Worm (Caenorhabditis elegans): ENCODE measurements around the gene spp-1.

Gene spp-1

DNA sequence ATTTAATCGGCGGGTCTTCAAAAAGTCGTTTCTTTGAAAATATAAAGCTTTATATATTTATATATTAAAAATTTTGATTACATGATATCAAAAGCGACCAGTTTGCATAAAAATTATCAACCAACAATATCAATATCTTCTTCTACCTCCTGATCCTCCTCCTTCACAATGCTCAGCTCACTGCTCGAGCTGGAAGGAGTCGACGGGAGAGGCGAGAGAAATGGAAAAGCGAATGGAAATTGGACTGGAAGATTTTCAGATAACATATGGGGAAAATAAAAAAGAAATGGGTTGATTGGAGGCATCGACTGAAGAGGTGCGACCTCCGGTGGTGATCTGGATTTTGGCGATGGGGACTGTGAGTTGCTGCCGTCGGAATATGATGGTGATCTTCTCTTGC is 15.5 kb downstream of the spp-1 start:
- no peak for TF ChIP-seq elt-1 (tag; optimal IDR thresholded peaks at IDR 0.05)
- TF ChIP-seq pqm-1 (tag; optimal IDR thresholded peaks at IDR 0.05): no peak
- no peak for TF ChIP-seq nfya-1 (tag; optimal IDR thresholded peaks at IDR 0.05; ENCODE audit: insufficient read depth)
- TF ChIP-seq tbx-2 (tag; optimal IDR thresholded peaks at IDR 0.05): no peak
- TF ChIP-seq ceh-16 (tag; optimal IDR thresholded peaks at IDR 0.05): no peak
- no peak for TF ChIP-seq sea-2 (GFP tag; optimal IDR thresholded peaks at IDR 0.05)
- TF ChIP-seq elt-3 (tag; optimal IDR thresholded peaks at IDR 0.05): no peak
- no peak for TF ChIP-seq fkh-2 (tag; optimal IDR thresholded peaks at IDR 0.05)
- TF ChIP-seq mdl-1 (tag; optimal IDR thresholded peaks at IDR 0.05): no peak
- TF ChIP-seq ztf-4 (tag; optimal IDR thresholded peaks at IDR 0.05): no peak
- no peak for TF ChIP-seq nhr-28 (tag; optimal IDR thresholded peaks at IDR 0.05)
- TF ChIP-seq ceh-9 (tag; optimal IDR thresholded peaks at IDR 0.05): no peak
- no peak for TF ChIP-seq nhr-12 (tag; optimal IDR thresholded peaks at IDR 0.05)
- TF ChIP-seq R02D3.7 (tag; optimal IDR thresholded peaks at IDR 0.05): no peak
- TF ChIP-seq aly-2 (tag; optimal IDR thresholded peaks at IDR 0.05): no peak
- no peak for TF ChIP-seq egl-27 (tag; optimal IDR thresholded peaks at IDR 0.05)
- TF ChIP-seq ztf-11 (tag; optimal IDR thresholded peaks at IDR 0.05): no peak
- TF ChIP-seq jun-1 (tag; optimal IDR thresholded peaks at IDR 0.05): no peak
- TF ChIP-seq nhr-76 (tag; optimal IDR thresholded peaks at IDR 0.05): no peak

DNA sequence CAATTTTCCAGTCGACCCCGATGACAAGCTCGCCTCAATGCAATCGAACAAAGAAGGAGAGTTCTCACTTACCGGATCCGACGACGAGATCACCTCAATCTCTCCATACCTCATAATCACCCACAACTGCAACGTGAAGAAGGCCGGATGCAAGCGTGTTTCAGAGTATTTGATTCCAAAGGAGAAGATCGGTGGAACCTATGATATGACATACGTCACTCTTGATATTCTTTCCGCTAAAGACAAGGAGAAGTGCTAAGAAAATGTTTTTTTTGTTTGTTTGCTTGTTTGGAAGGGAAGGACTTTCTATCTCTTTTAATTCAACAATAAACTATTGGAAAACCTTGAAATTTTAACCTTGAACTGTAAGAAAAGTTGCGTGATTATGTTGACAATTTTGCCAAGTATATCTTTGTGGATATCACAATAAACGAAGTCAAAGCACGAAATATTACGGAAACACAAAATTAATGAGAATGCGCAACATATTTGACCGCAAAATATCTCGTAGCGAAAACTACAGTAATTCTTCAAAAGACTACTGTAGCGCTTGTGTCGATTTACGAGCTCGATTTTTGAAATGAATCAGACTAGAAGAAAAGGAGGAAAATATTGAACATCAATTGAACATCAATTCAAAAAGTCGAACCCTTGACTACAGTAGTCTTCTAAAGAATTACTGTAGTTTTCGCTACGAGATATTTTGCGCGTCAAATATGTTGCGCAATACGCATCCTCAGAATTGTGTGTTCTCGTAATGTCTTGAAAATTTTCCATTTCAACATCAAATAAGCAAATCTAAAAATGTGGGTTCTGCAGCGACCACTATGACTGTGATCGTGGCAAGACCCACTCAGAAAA is 16.2 kb downstream of the spp-1 start:
- TF ChIP-seq nhr-28 (tag; optimal IDR thresholded peaks at IDR 0.05): no peak
- no peak for TF ChIP-seq zag-1 (tag; optimal IDR thresholded peaks at IDR 0.05)
- no peak for TF ChIP-seq nhr-23 (tag; optimal IDR thresholded peaks at IDR 0.05)
- no peak for TF ChIP-seq elt-3 (tag; optimal IDR thresholded peaks at IDR 0.05)
- peak; percentile 34 for TF ChIP-seq ceh-28 (tag; optimal IDR thresholded peaks at IDR 0.05)
- peak; percentile 39 for TF ChIP-seq nhr-25 (tag; optimal IDR thresholded peaks at IDR 0.05)
- no peak for TF ChIP-seq pqm-1 (tag; optimal IDR thresholded peaks at IDR 0.05)
- TF ChIP-seq skn-1 (tag; optimal IDR thresholded peaks at IDR 0.05): no peak
- no peak for TF ChIP-seq ztf-4 (tag; optimal IDR thresholded peaks at IDR 0.05)
- TF ChIP-seq pha-4 (tag; optimal IDR thresholded peaks at IDR 0.05): no peak
- no peak for TF ChIP-seq ceh-82 (tag; optimal IDR thresholded peaks at IDR 0.05)
- no peak for TF ChIP-seq elt-2 (tag; optimal IDR thresholded peaks at IDR 0.05)
- TF ChIP-seq tbx-2 (tag; optimal IDR thresholded peaks at IDR 0.05): no peak
- TF ChIP-seq fkh-10 (GFP tag; optimal IDR thresholded peaks at IDR 0.05): no peak
- TF ChIP-seq ama-1 (optimal IDR thresholded peaks at IDR 0.05): peak; percentile 66
- no peak for TF ChIP-seq snpc-4 (tag; optimal IDR thresholded peaks at IDR 0.05)
- TF ChIP-seq aly-2 (tag; optimal IDR thresholded peaks at IDR 0.05): no peak
- no peak for TF ChIP-seq nhr-12 (tag; optimal IDR thresholded peaks at IDR 0.05)
- TF ChIP-seq nhr-77 (tag; optimal IDR thresholded peaks at IDR 0.05): no peak
- TF ChIP-seq ztf-11 (tag; optimal IDR thresholded peaks at IDR 0.05): no peak
- no peak for TF ChIP-seq ceh-16 (tag; optimal IDR thresholded peaks at IDR 0.05)
- no peak for TF ChIP-seq unc-62 (GFP tag; optimal IDR thresholded peaks at IDR 0.05)
- no peak for TF ChIP-seq hmg-11 (tag; optimal IDR thresholded peaks at IDR 0.05)
- no peak for TF ChIP-seq ceh-9 (tag; optimal IDR thresholded peaks at IDR 0.05)
- no peak for TF ChIP-seq daf-12 (tag; optimal IDR thresholded peaks at IDR 0.05)
- TF ChIP-seq R02D3.7 (tag; optimal IDR thresholded peaks at IDR 0.05): peak; percentile 19

DNA sequence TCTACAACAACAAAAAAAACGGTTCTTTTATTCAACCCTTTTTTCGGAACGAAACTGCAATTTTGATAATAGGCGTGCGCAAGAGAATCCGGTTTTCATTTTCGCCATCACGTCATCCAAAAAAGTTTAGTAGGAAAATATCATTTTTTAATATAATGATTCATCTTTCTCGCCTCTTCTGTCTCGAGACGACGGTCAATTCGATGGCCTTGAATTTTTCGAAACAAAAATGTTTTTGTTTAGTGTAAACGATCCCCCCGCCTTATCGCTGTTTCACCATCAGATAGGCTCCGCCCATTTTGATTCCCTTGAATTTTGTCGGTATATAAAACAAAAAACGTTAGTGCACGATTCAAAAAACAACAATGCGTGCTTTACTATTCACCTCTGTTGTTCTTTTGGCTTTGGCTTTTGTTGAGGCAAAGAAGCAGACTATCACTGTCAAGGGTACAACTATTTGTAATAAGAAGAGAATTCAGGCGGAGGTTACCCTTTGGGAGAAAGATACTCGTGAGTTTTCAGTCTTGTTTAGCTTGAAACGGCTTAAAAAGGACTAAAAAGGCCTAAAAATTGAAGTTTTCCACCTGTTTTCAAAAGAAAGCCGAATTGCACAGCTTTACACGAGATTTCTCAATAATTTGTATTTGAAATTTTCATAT is 17.8 kb downstream of the spp-1 start, which contains the start of gene ttr-15:
Gene ttr-15 (plus strand): TSS at position 340 of the 659 bp plus-strand sequence.
- TF ChIP-seq ceh-16 (tag; optimal IDR thresholded peaks at IDR 0.05): no peak
- TF ChIP-seq nhr-25 (tag; optimal IDR thresholded peaks at IDR 0.05): peak; percentile 51
- TF ChIP-seq fos-1 (tag; optimal IDR thresholded peaks at IDR 0.05): no peak
- peak; percentile 43 for TF ChIP-seq elt-1 (tag; optimal IDR thresholded peaks at IDR 0.05)
- peak; percentile 27 for TF ChIP-seq ceh-28 (tag; optimal IDR thresholded peaks at IDR 0.05)
- peak; percentile 27 for TF ChIP-seq nhr-23 (tag; optimal IDR thresholded peaks at IDR 0.05)
- peak; percentile 61 for TF ChIP-seq nhr-43 (tag; optimal IDR thresholded peaks at IDR 0.05; ENCODE audit: poor library complexity, severe bottlenecking)
- no peak for TF ChIP-seq nhr-12 (tag; optimal IDR thresholded peaks at IDR 0.05)
- peak; percentile 48 for TF ChIP-seq jun-1 (tag; optimal IDR thresholded peaks at IDR 0.05)
